Worm (Caenorhabditis elegans) whole organism, L1 larva: ENCODE results near the gene T21D12.14.

Experiments
- C04F5.9 ChIP-seq: sonication (generic microtip); optimal IDR thresholded peaks from 2 replicates; lab custom pipeline; 2016; ENCODE audit warnings: missing genetic modification characterization, missing compliant biosample characterization
- C16A3.4 ChIP-seq: fragments of 150-350 bp; optimal IDR thresholded peaks from 2 replicates; lab custom pipeline; 2014; ENCODE audit warnings: missing biosample characterization, missing genetic modification characterization
- aha-1 ChIP-seq: fragments of 150-350 bp; optimal IDR thresholded peaks from 2 replicates; lab custom pipeline; 2014; ENCODE audit warnings: missing biosample characterization, missing genetic modification characterization
- alr-1 ChIP-seq: fragments of 200-800 bp; sonication (Bioruptor generic); optimal IDR thresholded peaks from 2 replicates; lab custom pipeline; 2018; ENCODE audit warnings: borderline replicate concordance, mild to moderate bottlenecking, missing genetic modification characterization, missing compliant biosample characterization
- aly-2 ChIP-seq: fragments of 150-350 bp; optimal IDR thresholded peaks from 2 replicates; lab custom pipeline; 2014; ENCODE audit warnings: missing biosample characterization, missing genetic modification characterization
- ama-1 ChIP-seq: fragments of 150-350 bp; optimal IDR thresholded peaks from 2 replicates; lab custom pipeline; 2014
- ceh-63 ChIP-seq: fragments of 200-800 bp; sonication (Bioruptor generic); optimal IDR thresholded peaks from 2 replicates; lab custom pipeline; 2018; ENCODE audit warnings: mild to moderate bottlenecking, missing genetic modification characterization, missing compliant biosample characterization
- ceh-90 ChIP-seq: sonication (generic microtip); optimal IDR thresholded peaks from 2 replicates; lab custom pipeline; 2016; ENCODE audit warnings: missing genetic modification characterization, missing compliant biosample characterization
- ces-1 ChIP-seq: fragments of 150-350 bp; optimal IDR thresholded peaks from 2 replicates; lab custom pipeline; 2014; ENCODE audit warnings: missing biosample characterization, missing genetic modification reagents, missing genetic modification characterization
- dpl-1 ChIP-seq, 3 experiments: fragments of 150-350 bp in 2 of 3; sonication (generic microtip) in 1 of 3; optimal IDR thresholded peaks; 2 replicates each; lab custom pipeline; 2014 to 2017; ENCODE audit warnings: missing biosample characterization in 3 of 3, missing genetic modification characterization in 3 of 3, missing genetic modification reagents in 3 of 3
- efl-3 ChIP-seq: fragments of 200-800 bp; sonication (Bioruptor generic); optimal IDR thresholded peaks from 2 replicates; lab custom pipeline; 2018; ENCODE audit warnings: mild to moderate bottlenecking, missing genetic modification characterization, missing compliant biosample characterization
- egl-13 ChIP-seq: sonication (generic microtip); optimal IDR thresholded peaks from 2 replicates; lab custom pipeline; 2016; ENCODE audit warnings: missing genotype, missing genetic modification reagents, missing genetic modification characterization, missing compliant biosample characterization
- egl-27 ChIP-seq, 2 experiments: fragments of 150-350 bp in 1 of 2; sonication (generic microtip); optimal IDR thresholded peaks; 3 replicates each; lab custom pipeline; 2017 to 2018; ENCODE audit warnings: missing biosample characterization in 2 of 2, missing genetic modification characterization in 2 of 2, missing genetic modification reagents in 2 of 2
- hlh-4 ChIP-seq: sonication (generic microtip); optimal IDR thresholded peaks from 2 replicates; lab custom pipeline; 2016; ENCODE audit warnings: mild to moderate bottlenecking, missing genetic modification characterization, missing compliant biosample characterization
- irx-1 ChIP-seq: sonication (generic microtip); optimal IDR thresholded peaks from 2 replicates; lab custom pipeline; 2016; ENCODE audit warnings: missing genetic modification characterization, missing compliant biosample characterization
- jun-1 ChIP-seq: fragments of 150-350 bp; optimal IDR thresholded peaks from 2 replicates; lab custom pipeline; 2014; ENCODE audit warnings: missing biosample characterization, missing genetic modification reagents, missing genetic modification characterization
- lin-14 ChIP-seq: fragments of 200-800 bp; sonication (Bioruptor generic); optimal IDR thresholded peaks from 2 replicates; lab custom pipeline; 2018; ENCODE audit warnings: mild to moderate bottlenecking, missing genetic modification characterization, moderate library complexity, missing compliant biosample characterization
- lin-15B ChIP-seq: fragments of 150-350 bp; sonication (generic microtip); optimal IDR thresholded peaks from 3 replicates; lab custom pipeline; 2014; ENCODE audit warnings: missing biosample characterization, missing genetic modification characterization
- lin-39 ChIP-seq: fragments of 150-350 bp; optimal IDR thresholded peaks from 2 replicates; lab custom pipeline; 2014; ENCODE audit warnings: missing biosample characterization, missing genetic modification reagents, missing genetic modification characterization
- mab-9 ChIP-seq: fragments of 200-800 bp; sonication (Bioruptor generic); IDR thresholded peaks from 2 replicates; pipeline ENCODE4 v1.3.6; 2022; ENCODE audit warnings: missing genetic modification reagents, missing genetic modification characterization, missing compliant biosample characterization
- mef-2 ChIP-seq: fragments of 150-350 bp; optimal IDR thresholded peaks from 2 replicates; lab custom pipeline; 2014; ENCODE audit warnings: missing biosample characterization, missing genetic modification characterization
- nhr-20 ChIP-seq: sonication (generic microtip); optimal IDR thresholded peaks from 2 replicates; lab custom pipeline; 2016; ENCODE audit warnings: mild to moderate bottlenecking, missing genetic modification characterization, missing compliant biosample characterization
- nhr-84 ChIP-seq: sonication (generic microtip); optimal IDR thresholded peaks from 2 replicates; lab custom pipeline; 2017; ENCODE audit warnings: missing biosample characterization, missing genetic modification characterization
- nhr-85 ChIP-seq: sonication (generic microtip); peaks from one replicate; lab custom pipeline; 2016; ENCODE audit warnings: missing genetic modification characterization, inconsistent platforms, missing compliant biosample characterization
- pag-3 ChIP-seq: sonication (generic microtip); optimal IDR thresholded peaks from 2 replicates; lab custom pipeline; 2017; ENCODE audit warnings: missing genetic modification characterization, mild to moderate bottlenecking, missing compliant biosample characterization, antibody characterized with exemption, borderline replicate concordance; ENCODE audit not compliant: insufficient read depth
- pqm-1 ChIP-seq: sonication (generic microtip); optimal IDR thresholded peaks from 3 replicates; lab custom pipeline; 2017; ENCODE audit warnings: missing biosample characterization, missing genetic modification characterization
- rnt-1 ChIP-seq: sonication (generic microtip); optimal IDR thresholded peaks from 2 replicates; lab custom pipeline; 2016; ENCODE audit warnings: mild to moderate bottlenecking, missing genetic modification characterization, moderate library complexity, missing compliant biosample characterization
- snu-23 ChIP-seq: sonication (generic microtip); optimal IDR thresholded peaks from 2 replicates; lab custom pipeline; 2016; ENCODE audit warnings: missing genetic modification characterization, missing compliant biosample characterization
- sptf-1 ChIP-seq: fragments of 150-350 bp; optimal IDR thresholded peaks from 2 replicates; lab custom pipeline; 2014; ENCODE audit warnings: missing biosample characterization, missing genetic modification characterization
- sup-37 ChIP-seq: fragments of 200-800 bp; sonication (Bioruptor generic); optimal IDR thresholded peaks from 2 replicates; lab custom pipeline; 2018; ENCODE audit warnings: mild to moderate bottlenecking, missing genetic modification characterization, missing compliant biosample characterization
- tbx-2 ChIP-seq: sonication (generic microtip); optimal IDR thresholded peaks from 2 replicates; lab custom pipeline; 2016; ENCODE audit warnings: missing genetic modification characterization, missing compliant biosample characterization
- tlp-1 ChIP-seq: fragments of 150-350 bp; optimal IDR thresholded peaks from 2 replicates; lab custom pipeline; 2014; ENCODE audit warnings: missing biosample characterization, missing genetic modification characterization
- unc-30 ChIP-seq: sonication (generic microtip); optimal IDR thresholded peaks from 2 replicates; lab custom pipeline; 2017; ENCODE audit warnings: missing biosample characterization, missing genetic modification characterization
- unc-62 ChIP-seq: fragments of 150-350 bp; optimal IDR thresholded peaks from 2 replicates; lab custom pipeline; 2014; ENCODE audit warnings: missing biosample characterization, missing genetic modification reagents, missing genetic modification characterization
- unc-98 ChIP-seq: fragments of 200-800 bp; sonication (Bioruptor generic); IDR thresholded peaks from 2 replicates; pipeline ENCODE4 v1.3.6; 2022; ENCODE audit warnings: missing genetic modification characterization, missing compliant biosample characterization
- vab-15 ChIP-seq: sonication (generic microtip); optimal IDR thresholded peaks from 2 replicates; lab custom pipeline; 2017; ENCODE audit warnings: missing genotype, mild to moderate bottlenecking, missing genetic modification characterization, missing compliant biosample characterization
- ztf-11 ChIP-seq, 2 experiments: sonication (generic microtip); optimal IDR thresholded peaks; 2 replicates each; lab custom pipeline; 2016 to 2017; ENCODE audit warnings: missing genetic modification characterization in 2 of 2, missing biosample characterization in 1 of 2, missing compliant biosample characterization in 1 of 2
- ztf-4 ChIP-seq: fragments of 150-350 bp; optimal IDR thresholded peaks from 2 replicates; lab custom pipeline; 2014; ENCODE audit warnings: missing biosample characterization, missing genetic modification characterization

The T21D12.14 gene

ce11 chrIV:273299-273698 lies 14.6 kb downstream of the T21D12.14 start, which contains the start of gene srh-282:
Gene srh-282 (minus strand): TSS chrIV:273399.
- TF ChIP-seq nhr-20 (tag; lab: Kevin White, UChicago) = no peak
- no peak for TF ChIP-seq sptf-1 (tag; lab: Kevin White, UChicago)
- no peak for TF ChIP-seq snu-23
- no peak for TF ChIP-seq irx-1 (tag; lab: Kevin White, UChicago)
- TF ChIP-seq aly-2 (tag; lab: Kevin White, UChicago) = no peak
- TF ChIP-seq aha-1 (tag; lab: Kevin White, UChicago) = no peak
- no peak for TF ChIP-seq pag-3
- TF ChIP-seq ztf-11 (tag; optimal IDR thresholded peaks at IDR 0.05; lab: Kevin White, UChicago) = no peak

- TF ChIP-seq alr-1 = no peak
- no peak for TF ChIP-seq dpl-1 (GFP tag; optimal IDR thresholded peaks at IDR 0.05; lab: Kevin White, UChicago)
- no peak for TF ChIP-seq lin-39 (tag; lab: Kevin White, UChicago)
- no peak for TF ChIP-seq efl-3 (GFP tag; lab: Kevin White, UChicago)
- TF ChIP-seq ceh-63 (GFP tag; lab: Kevin White, UChicago) = no peak
- TF ChIP-seq sup-37 = no peak
- no peak for TF ChIP-seq ceh-90
- no peak for TF ChIP-seq tlp-1
- no peak for TF ChIP-seq nhr-20 (tag; lab: Kevin White, UChicago)
- TF ChIP-seq lin-15B (tag; lab: Kevin White, UChicago) = no peak
- TF ChIP-seq lin-14 = no peak
- TF ChIP-seq pqm-1 (tag; lab: Kevin White, UChicago) = no peak
- no peak for TF ChIP-seq hlh-4 (tag; lab: Kevin White, UChicago)
- no peak for TF ChIP-seq irx-1 (tag; lab: Kevin White, UChicago)
- TF ChIP-seq rnt-1 (tag; lab: Kevin White, UChicago) = no peak
Measured at ce11 chrIV:269107-269506, 18.8 kb downstream of the T21D12.14 start, which contains the start of gene T21D12.11. Gene T21D12.11 (plus strand): TSS chrIV:269407.

ce11 chrIV:266148-266547 lies 21.8 kb downstream of the T21D12.14 start, which contains the start of gene T21D12.12:
Gene T21D12.12 (plus strand): TSS chrIV:266448.
- TF ChIP-seq nhr-84 (tag; lab: Kevin White, UChicago) (no peak), unc-62 (GFP tag; lab: Kevin White, UChicago) (no peak), mef-2 (no peak), jun-1 (tag; lab: Kevin White, UChicago) (no peak), egl-27 (tag; optimal IDR thresholded peaks at IDR 0.05; lab: Kevin White, UChicago) (no peak), ces-1 (GFP tag; lab: Kevin White, UChicago) (no peak), ama-1 (lab: Kevin White, UChicago) (no peak), tbx-2 (tag; lab: Kevin White, UChicago) (no peak), mab-9 (GFP tag; lab: Robert Waterston, UW) (no peak), unc-30 (tag; lab: Kevin White, UChicago) (no peak), unc-98 (no peak), vab-15 (tag; lab: Kevin White, UChicago) (no peak), rnt-1 (tag; lab: Kevin White, UChicago) (no peak), egl-13 (tag; lab: Kevin White, UChicago) (no peak), C04F5.9 (tag; lab: Kevin White, UChicago) (no peak), ztf-4 (tag; lab: Kevin White, UChicago) (no peak), nhr-85 (tag; lab: Kevin White, UChicago) (no peak), ceh-63 (GFP tag; lab: Kevin White, UChicago) (no peak), C16A3.4 (tag; lab: Kevin White, UChicago) (no peak)
- TF ChIP-seq, all 84 proteins: peak for 0
